Fruit fly (Drosophila melanogaster): ENCODE data around the gene Arl1.

The Arl1 gene

DNA sequence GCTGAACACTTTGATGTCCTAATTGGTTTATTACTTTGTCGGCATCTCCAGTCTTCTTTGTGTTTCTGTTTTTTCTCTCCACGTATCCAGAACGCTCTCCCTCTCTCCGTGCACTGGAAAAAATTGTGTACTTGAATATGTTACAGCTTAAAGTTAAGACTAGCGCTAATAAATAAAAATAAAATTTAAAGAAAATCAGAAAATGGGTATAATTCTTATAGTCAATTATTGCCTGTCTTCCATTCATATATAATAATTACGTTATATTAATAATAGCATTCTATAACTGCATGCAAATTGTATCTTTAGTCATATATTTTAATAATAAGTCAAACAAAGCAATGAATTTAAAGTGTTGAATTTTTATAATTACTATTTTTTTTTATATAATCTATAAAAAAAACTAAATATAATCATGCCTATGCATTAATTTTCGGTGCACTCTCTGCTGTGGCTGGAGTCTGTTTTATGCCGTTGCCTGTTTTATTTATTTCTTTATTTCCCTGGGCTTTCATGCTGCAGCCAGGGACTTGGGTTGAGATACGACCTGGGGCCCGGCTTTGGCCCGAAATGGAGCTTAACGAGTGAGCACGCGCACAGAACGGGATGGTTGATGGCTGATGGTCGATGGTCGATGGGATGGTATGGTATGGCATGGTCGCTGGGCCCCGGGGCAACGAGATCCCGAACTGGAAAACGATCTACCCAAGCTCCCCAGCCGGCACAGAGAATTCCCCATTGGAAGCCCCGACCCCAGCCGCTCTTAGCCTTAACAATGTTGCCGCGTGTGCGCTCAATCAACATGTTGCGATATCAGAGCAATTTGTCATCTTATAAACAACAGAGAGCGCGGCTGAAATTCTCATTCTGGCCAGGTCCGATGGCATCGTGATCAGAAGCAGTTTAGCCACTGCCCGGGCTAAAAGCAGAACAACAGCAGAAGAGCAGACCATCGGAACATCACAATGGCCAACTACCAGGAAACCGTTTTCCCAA lies 33.1 kb downstream of the Arl1 start:
- TF ChIP-seq grau (tag; optimal IDR thresholded peaks at IDR 0.05) (peak; percentile 13), CG2678 (tag; optimal IDR thresholded peaks at IDR 0.05) (peak; percentile 19), CG10979 (tag; optimal IDR thresholded peaks at IDR 0.05) (peak; percentile 80), pan (optimal IDR thresholded peaks at IDR 0.05) (peak in 1 of 2 experiments; percentile 21), pan (GFP tag; optimal IDR thresholded peaks at IDR 0.05 in 1 of 2, IDR thresholded peaks at IDR 0.05 in 1 of 2) (peak in 1 of 2 experiments; percentile 36), CG12659 (GFP tag; optimal IDR thresholded peaks at IDR 0.05) (no peak), CG31441 (GFP tag; IDR thresholded peaks at IDR 0.05) (peak; percentile 58; the same call in 1 of the 2 replicates), az2 (GFP tag; optimal IDR thresholded peaks at IDR 0.05) (no peak), dysf (GFP tag; IDR thresholded peaks at IDR 0.05) (0 out of 3 replicates have a peak, but pooled peaks have one; percentile 21), Hr3 (GFP tag; optimal IDR thresholded peaks at IDR 0.05) (no peak), CG43689 (GFP tag; IDR thresholded peaks at IDR 0.05) (no peak), CG15601 (tag; optimal IDR thresholded peaks at IDR 0.05) (peak; percentile 8), CG18476 (GFP tag; optimal IDR thresholded peaks at IDR 0.05) (no peak), CG7839 (tag; optimal IDR thresholded peaks at IDR 0.05) (peak; percentile 30), fd96Cb (tag; optimal IDR thresholded peaks at IDR 0.05) (peak; percentile 36), CG10267 (tag; optimal IDR thresholded peaks at IDR 0.05) (peak; percentile 67), Elba2 (GFP tag; optimal IDR thresholded peaks at IDR 0.05) (peak; percentile 47), lola (GFP tag; optimal IDR thresholded peaks at IDR 0.05) (peak in 1 of 3 experiments; percentile 69), Stat92E (GFP tag; optimal IDR thresholded peaks at IDR 0.05) (peak in 1 of 3 experiments; percentile 9), vvl (GFP tag; IDR thresholded peaks at IDR 0.05) (0 out of 2 replicates have a peak, but pooled peaks have one; percentile 19), bsh (GFP tag; optimal IDR thresholded peaks at IDR 0.05) (peak in 1 of 2 experiments; percentile 32), CG8388 (GFP tag; optimal IDR thresholded peaks at IDR 0.05) (peak; percentile 37), CG2120 (GFP tag; optimal IDR thresholded peaks at IDR 0.05) (no peak), phol (tag; optimal IDR thresholded peaks at IDR 0.05) (peak; percentile 58), CG1832 (GFP tag; optimal IDR thresholded peaks at IDR 0.05) (peak; percentile 6), zf30C (GFP tag; optimal IDR thresholded peaks at IDR 0.05) (peak; percentile 75), Blimp-1 (GFP tag; optimal IDR thresholded peaks at IDR 0.05) (peak; percentile 48), CG33557 (GFP tag; optimal IDR thresholded peaks at IDR 0.05) (peak; percentile 47), Sox100B (GFP tag; optimal IDR thresholded peaks at IDR 0.05) (peak; percentile 14), CG42726 (GFP tag; IDR thresholded peaks at IDR 0.05; ENCODE audit: partially characterized antibody) (no peak), TFAM (GFP tag; optimal IDR thresholded peaks at IDR 0.05) (no peak), D (optimal IDR thresholded peaks at IDR 0.05) (no peak), D (GFP tag; optimal IDR thresholded peaks at IDR 0.05) (peak; percentile 5), oc (tag; optimal IDR thresholded peaks at IDR 0.05) (no peak), Six4 (GFP tag; optimal IDR thresholded peaks at IDR 0.05) (peak; percentile 1), CG1024 (GFP tag; IDR thresholded peaks at IDR 0.05) (0 out of 2 replicates have a peak, but pooled peaks have one; percentile 2), gsb-n (tag; optimal IDR thresholded peaks at IDR 0.05) (peak; percentile 34), klu (GFP tag; IDR thresholded peaks at IDR 0.05) (no peak), CG6254 (GFP tag; optimal IDR thresholded peaks at IDR 0.05) (no peak), CG7963 (GFP tag; IDR thresholded peaks at IDR 0.05; ENCODE audit: partially characterized antibody) (no peak), dmrt11E (tag; optimal IDR thresholded peaks at IDR 0.05) (peak; percentile 75), nmo (GFP tag; optimal IDR thresholded peaks at IDR 0.05) (peak; percentile 56), usp (GFP tag; optimal IDR thresholded peaks at IDR 0.05) (no peak), Mad (GFP tag; optimal IDR thresholded peaks at IDR 0.05) (no peak), Spps (tag; optimal IDR thresholded peaks at IDR 0.05) (peak; percentile 35), Ssrp (tag; optimal IDR thresholded peaks at IDR 0.05) (peak; percentile 21)
